Fruit fly (Drosophila melanogaster) whole organism, embryonic: ENCODE results near the gene Cht5.

Experiments used
- B-H1 ChIP-seq: fragments of 200-800 bp; sonication (Bioruptor generic); IDR thresholded peaks from 3 replicates; pipeline ENCODE4 v1.3.6; 2022; ENCODE audit warnings: missing biosample characterization, missing genetic modification characterization
- B-H2 ChIP-seq: fragments of 200-800 bp; sonication (Bioruptor generic); optimal IDR thresholded peaks from 2 replicates; lab custom pipeline; 2018; ENCODE audit warnings: missing biosample characterization, mild to moderate bottlenecking, missing genetic modification characterization
- Bdp1 ChIP-seq: fragments of 200-800 bp; sonication (Bioruptor generic); optimal IDR thresholded peaks from 3 replicates; lab custom pipeline; 2016; ENCODE audit warnings: missing biosample characterization, missing genetic modification characterization
- CG10209 ChIP-seq: fragments of 200-800 bp; sonication (Bioruptor generic); optimal IDR thresholded peaks from 3 replicates; lab custom pipeline; 2017; ENCODE audit warnings: missing biosample characterization, mild to moderate bottlenecking, missing genetic modification characterization, missing genetic modification reagents
- CG10321 ChIP-seq: fragments of 200-800 bp; sonication (Bioruptor generic); IDR thresholded peaks from 2 replicates; pipeline ENCODE4 v1.3.6; 2022; ENCODE audit warnings: missing biosample characterization, missing genetic modification characterization
- CG10462 ChIP-seq: fragments of 200-800 bp; sonication (Bioruptor generic); optimal IDR thresholded peaks from 2 replicates; lab custom pipeline; 2016; ENCODE audit warnings: missing biosample characterization, missing genetic modification characterization
- CG11504 ChIP-seq: fragments of 200-800 bp; sonication (Bioruptor generic); optimal IDR thresholded peaks from 3 replicates; lab custom pipeline; 2019; ENCODE audit warnings: missing biosample characterization, mild to moderate bottlenecking, missing genetic modification characterization, moderate library complexity
- CG11696 ChIP-seq: fragments of 200-800 bp; sonication (Bioruptor generic); IDR thresholded peaks from 2 replicates; pipeline ENCODE4 v1.3.6; 2022; ENCODE audit warnings: missing biosample characterization, missing genetic modification characterization
- CG12391 ChIP-seq: fragments of 200-800 bp; sonication (Bioruptor generic); optimal IDR thresholded peaks from 3 replicates; lab custom pipeline; 2018; ENCODE audit warnings: missing biosample characterization, mild to moderate bottlenecking, missing genetic modification characterization, moderate library complexity
- CG14014 ChIP-seq: fragments of 200-800 bp; sonication (Bioruptor generic); IDR thresholded peaks from 2 replicates; pipeline ENCODE4 v1.3.6; 2022; ENCODE audit warnings: missing biosample characterization, missing genetic modification characterization
- CG14710 ChIP-seq: fragments of 200-800 bp; sonication (Bioruptor generic); optimal IDR thresholded peaks from 3 replicates; lab custom pipeline; 2019; ENCODE audit warnings: missing biosample characterization, mild to moderate bottlenecking, missing genetic modification characterization, moderate library complexity
- CG1603 ChIP-seq: fragments of 200-800 bp; sonication (Bioruptor generic); optimal IDR thresholded peaks from 2 replicates; lab custom pipeline; 2019; ENCODE audit warnings: missing biosample characterization, mild to moderate bottlenecking, missing genetic modification characterization, moderate library complexity
- CG18764 ChIP-seq: fragments of 200-800 bp; sonication (Bioruptor generic); optimal IDR thresholded peaks from 3 replicates; lab custom pipeline; 2016; ENCODE audit warnings: missing biosample characterization, missing genetic modification characterization
- CG31224 ChIP-seq: fragments of 200-800 bp; sonication (Bioruptor generic); IDR thresholded peaks from 2 replicates; pipeline ENCODE4 v1.3.6; 2022; ENCODE audit warnings: missing biosample characterization, missing genetic modification characterization
- CG6272 ChIP-seq: fragments of 200-800 bp; sonication (Bioruptor generic); IDR thresholded peaks from 2 replicates; pipeline ENCODE4 v1.3.6; 2022; ENCODE audit warnings: missing biosample characterization, missing genetic modification characterization
- CG6654 ChIP-seq: fragments of 200-800 bp; sonication (Bioruptor generic); optimal IDR thresholded peaks from 2 replicates; lab custom pipeline; 2017; ENCODE audit warnings: missing biosample characterization, mild to moderate bottlenecking, missing genetic modification characterization
- CG6683 ChIP-seq: fragments of 200-800 bp; sonication (Bioruptor generic); optimal IDR thresholded peaks from 2 replicates; lab custom pipeline; 2017; ENCODE audit warnings: missing biosample characterization, mild to moderate bottlenecking, missing genetic modification characterization, missing genetic modification reagents
- CG7786 ChIP-seq: fragments of 200-800 bp; sonication (Bioruptor generic); optimal IDR thresholded peaks from 2 replicates; lab custom pipeline; 2016; ENCODE audit warnings: missing biosample characterization, missing genetic modification characterization
- CG9817 ChIP-seq: fragments of 200-800 bp; sonication (Bioruptor generic); optimal IDR thresholded peaks from 2 replicates; lab custom pipeline; 2018; ENCODE audit warnings: missing biosample characterization, mild to moderate bottlenecking, missing genetic modification characterization, moderate library complexity
- CTCF ChIP-seq: fragments of 200-800 bp; sonication (Bioruptor generic); optimal IDR thresholded peaks from 2 replicates; lab custom pipeline; 2017; ENCODE audit warnings: missing biosample characterization, mild to moderate bottlenecking, missing genetic modification characterization, moderate library complexity
- CrebB ChIP-seq: fragments of 200-800 bp; sonication (Bioruptor generic); optimal IDR thresholded peaks from 3 replicates; lab custom pipeline; 2018; ENCODE audit warnings: missing biosample characterization, mild to moderate bottlenecking, missing genetic modification characterization
- D19B ChIP-seq: fragments of 200-800 bp; sonication (Bioruptor generic); optimal IDR thresholded peaks from 2 replicates; lab custom pipeline; 2017; ENCODE audit warnings: missing biosample characterization, mild to moderate bottlenecking, missing genetic modification characterization
- Dbx ChIP-seq: fragments of 200-800 bp; sonication (Bioruptor generic); IDR thresholded peaks from 3 replicates; pipeline ENCODE4 v1.3.6; 2022; ENCODE audit warnings: missing biosample characterization, missing genetic modification characterization
- Dfd ChIP-seq, 2 experiments: fragments of >200 bp; optimal IDR thresholded peaks; 2 replicates each; lab custom pipeline; 2017; ENCODE audit warnings: missing biosample characterization in 2 of 2, missing genetic modification characterization in 2 of 2
- ERR ChIP-seq: fragments of 200-800 bp; sonication (Bioruptor generic); optimal IDR thresholded peaks from 2 replicates; lab custom pipeline; 2016; ENCODE audit warnings: missing biosample characterization, missing genetic modification characterization
- Fer2 ChIP-seq: fragments of 200-800 bp; sonication (Bioruptor generic); optimal IDR thresholded peaks from 2 replicates; lab custom pipeline; 2018; ENCODE audit warnings: missing biosample characterization, mild to moderate bottlenecking, missing genetic modification characterization, moderate library complexity
- HLH4C ChIP-seq: fragments of 200-800 bp; sonication (Bioruptor generic); IDR thresholded peaks from 3 replicates; pipeline ENCODE4 v1.3.6; 2022; ENCODE audit warnings: missing biosample characterization, missing genetic modification characterization; ENCODE audit not compliant: partially characterized antibody
- Lpt ChIP-seq: fragments of >200 bp; optimal IDR thresholded peaks from 2 replicates; lab custom pipeline; 2018; ENCODE audit warnings: missing biosample characterization, missing genetic modification characterization
- Neu2 ChIP-seq: fragments of 200-800 bp; sonication (Bioruptor generic); optimal IDR thresholded peaks from 3 replicates; lab custom pipeline; 2016; ENCODE audit warnings: missing biosample characterization, missing genetic modification characterization, borderline replicate concordance
- NfI ChIP-seq: fragments of 200-800 bp; sonication (Bioruptor generic); optimal IDR thresholded peaks from 3 replicates; lab custom pipeline; 2018; ENCODE audit warnings: missing biosample characterization, mild to moderate bottlenecking, missing genetic modification characterization, moderate library complexity
- PHDP ChIP-seq: fragments of 200-800 bp; sonication (Bioruptor generic); optimal IDR thresholded peaks from 3 replicates; lab custom pipeline; 2018; ENCODE audit warnings: missing biosample characterization, mild to moderate bottlenecking, missing genetic modification characterization, moderate library complexity
- Rx ChIP-seq: fragments of 200-800 bp; sonication (Bioruptor generic); IDR thresholded peaks from 2 replicates; pipeline ENCODE4 v1.3.6; 2022; ENCODE audit warnings: missing biosample characterization, missing genetic modification characterization
- Sox100B ChIP-seq: fragments of 200-800 bp; sonication (Bioruptor generic); optimal IDR thresholded peaks from 3 replicates; lab custom pipeline; 2018; ENCODE audit warnings: missing biosample characterization, mild to moderate bottlenecking, missing genetic modification characterization
- Trl ChIP-seq, 3 experiments: fragments of >200 bp in 2 of 3; fragments of 200-800 bp in 1 of 3; sonication (Bioruptor generic) in 1 of 3; optimal IDR thresholded peaks; 2 replicates in 1 of 3; 3 replicates in 2 of 3; lab custom pipeline; 2016 to 2017; ENCODE audit warnings: missing biosample characterization in 1 of 3, missing genetic modification characterization in 1 of 3
- bbx ChIP-seq: fragments of 200-800 bp; sonication (Bioruptor generic); IDR thresholded peaks from 2 replicates; pipeline ENCODE4 v1.3.6; 2022; ENCODE audit warnings: missing biosample characterization, missing genetic modification characterization; ENCODE audit not compliant: partially characterized antibody
- cg ChIP-seq: fragments of 200-800 bp; sonication (Bioruptor generic); optimal IDR thresholded peaks from 3 replicates; lab custom pipeline; 2019; ENCODE audit warnings: missing biosample characterization, mild to moderate bottlenecking, missing genetic modification characterization, moderate library complexity
- crp ChIP-seq, 2 experiments: fragments of 200-800 bp; sonication (Bioruptor generic); optimal IDR thresholded peaks; 2 replicates in 1 of 2; 3 replicates in 1 of 2; lab custom pipeline; 2017; ENCODE audit warnings: missing biosample characterization in 2 of 2, missing genetic modification characterization in 2 of 2, mild to moderate bottlenecking in 1 of 2, moderate library complexity in 1 of 2
- dpn ChIP-seq, 2 experiments: fragments of 200-800 bp; sonication (Bioruptor generic); optimal IDR thresholded peaks; 3 replicates each; lab custom pipeline; 2016; ENCODE audit warnings: missing biosample characterization in 2 of 2, missing genetic modification characterization in 2 of 2
- fu2 ChIP-seq: fragments of 200-800 bp; sonication (Bioruptor generic); optimal IDR thresholded peaks from 2 replicates; lab custom pipeline; 2016; ENCODE audit warnings: missing biosample characterization, missing genetic modification characterization
- gsb ChIP-seq: fragments of 200-800 bp; sonication (Bioruptor generic); IDR thresholded peaks from 2 replicates; pipeline ENCODE4 v1.3.6; 2022; ENCODE audit warnings: missing biosample characterization, missing genetic modification characterization
- ind ChIP-seq: fragments of 200-800 bp; sonication (Bioruptor generic); optimal IDR thresholded peaks from 3 replicates; lab custom pipeline; 2016; ENCODE audit warnings: missing biosample characterization, missing genetic modification characterization
- kay ChIP-seq: fragments of 200-800 bp; sonication (Bioruptor generic); optimal IDR thresholded peaks from 2 replicates; lab custom pipeline; 2016; ENCODE audit warnings: missing biosample characterization, missing genetic modification characterization
- lab ChIP-seq: fragments of 200-800 bp; sonication (Bioruptor generic); optimal IDR thresholded peaks from 3 replicates; lab custom pipeline; 2017; ENCODE audit warnings: missing biosample characterization, missing genetic modification characterization, mild to moderate bottlenecking, moderate library complexity, missing genetic modification reagents
- luna ChIP-seq: fragments of 200-800 bp; sonication (Bioruptor generic); optimal IDR thresholded peaks from 2 replicates; lab custom pipeline; 2016; ENCODE audit warnings: missing biosample characterization, missing genetic modification characterization
- salm ChIP-seq: fragments of 200-800 bp; sonication (Bioruptor generic); optimal IDR thresholded peaks from 2 replicates; lab custom pipeline; 2018; ENCODE audit warnings: missing biosample characterization, mild to moderate bottlenecking, missing genetic modification characterization
- sd ChIP-seq: fragments of 200-800 bp; sonication (Bioruptor generic); optimal IDR thresholded peaks from 3 replicates; lab custom pipeline; 2018; ENCODE audit warnings: missing biosample characterization, mild to moderate bottlenecking, missing genetic modification characterization, moderate library complexity
- sens-2 ChIP-seq: fragments of 200-800 bp; sonication (Bioruptor generic); IDR thresholded peaks from 2 replicates; pipeline ENCODE4 v1.3.6; 2022; ENCODE audit warnings: missing biosample characterization, missing genetic modification characterization
- sr ChIP-seq: fragments of 200-800 bp; sonication (Bioruptor generic); IDR thresholded peaks from 3 replicates; pipeline ENCODE4 v1.3.6; 2022; ENCODE audit warnings: missing biosample characterization, missing genetic modification characterization
- vfl ChIP-seq: fragments of 200-800 bp; sonication (Bioruptor generic); optimal IDR thresholded peaks from 2 replicates; lab custom pipeline; 2016; ENCODE audit warnings: missing biosample characterization, missing genetic modification characterization
- wek ChIP-seq: fragments of 200-800 bp; sonication (Bioruptor generic); optimal IDR thresholded peaks from 3 replicates; lab custom pipeline; 2018; ENCODE audit warnings: missing biosample characterization, mild to moderate bottlenecking, missing genetic modification characterization, moderate library complexity

The Cht5 gene

DNA sequence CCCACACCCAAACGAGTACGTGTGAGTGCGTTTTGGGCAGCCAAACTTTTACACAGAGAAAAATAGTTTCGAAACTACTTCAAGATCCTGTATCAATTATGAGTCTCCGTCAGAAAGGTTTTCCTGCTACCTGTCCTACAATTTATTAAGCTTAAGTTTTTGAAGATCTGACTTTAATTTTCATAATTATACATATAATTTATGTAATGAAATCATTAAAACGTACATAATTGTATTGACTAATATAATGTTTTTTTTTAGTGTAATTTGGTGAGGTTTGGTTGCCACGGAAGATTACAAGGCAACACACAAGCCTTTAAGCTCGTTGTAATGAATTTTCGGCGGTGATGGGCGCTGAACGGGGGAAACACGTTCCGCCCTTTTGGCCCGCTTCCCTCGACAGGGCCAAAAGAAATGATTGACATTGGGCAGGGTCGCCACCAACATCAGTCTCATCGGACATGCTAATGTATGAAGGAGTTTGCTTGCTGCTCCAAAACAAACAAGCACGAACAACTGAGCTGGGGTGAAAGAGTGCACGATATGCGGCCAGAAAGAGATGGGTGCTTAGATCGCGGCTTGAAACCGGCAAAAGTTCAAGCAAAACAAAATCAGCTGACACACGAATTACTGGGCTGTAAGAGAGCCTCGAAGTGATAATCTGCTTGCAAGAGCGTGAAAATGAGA, 26.8 kb downstream of the Cht5 start (continued):
- TF ChIP-seq NfI (GFP tag; lab: Kevin White, UChicago) (peak; percentile 31), Dbx (GFP tag; lab: Robert Waterston, UW) (no peak), CG11696 (0 out of 2 replicates have a peak, but pooled peaks have one; percentile 25), CrebB (tag; lab: Kevin White, UChicago) (no peak), gsb (GFP tag; lab: Robert Waterston, UW) (no peak), CG12391 (tag; lab: Kevin White, UChicago) (peak; percentile 79), sr (GFP tag; lab: Robert Waterston, UW) (no peak), Bdp1 (GFP tag; lab: Kevin White, UChicago) (no peak), CG6683 (GFP tag; lab: Kevin White, UChicago) (no peak), Sox100B (GFP tag; lab: Kevin White, UChicago) (peak; percentile 69), Lpt (GFP tag; lab: Kevin White, UChicago) (no peak), Neu2 (GFP tag; lab: Kevin White, UChicago) (no peak), HLH4C (GFP tag; lab: Robert Waterston, UW) (no peak), crp (GFP tag; optimal IDR thresholded peaks at IDR 0.05; lab: Kevin White, UChicago) (no peak), CG10321 (no peak), CG14014 (GFP tag; lab: Robert Waterston, UW) (no peak), dpn (GFP tag; optimal IDR thresholded peaks at IDR 0.05; lab: Kevin White, UChicago) (peak in 1 of 2 experiments; percentile 62), sens-2 (GFP tag; lab: Robert Waterston, UW) (no peak), CG6272 (GFP tag; lab: Robert Waterston, UW) (no peak), Dfd (GFP tag; optimal IDR thresholded peaks at IDR 0.05; lab: Kevin White, UChicago) (no peak), wek (GFP tag; lab: Kevin White, UChicago) (no peak), vfl (GFP tag; lab: Kevin White, UChicago) (no peak), luna (GFP tag; lab: Kevin White, UChicago) (no peak), CG1603 (tag; lab: Kevin White, UChicago) (peak; percentile 46), CG10209 (peak; percentile 63), sd (no peak), CG7786 (GFP tag; lab: Kevin White, UChicago) (no peak), CG9817 (tag; lab: Kevin White, UChicago) (peak; percentile 33), B-H2 (GFP tag; lab: Kevin White, UChicago) (no peak), B-H1 (GFP tag; lab: Robert Waterston, UW) (peak; percentile 28; the same call in 2 of the 3 replicates), fu2 (GFP tag; lab: Kevin White, UChicago) (no peak), D19B (GFP tag; lab: Kevin White, UChicago) (no peak), Fer2 (tag; lab: Kevin White, UChicago) (no peak), CG31224 (no peak), ind (peak; percentile 51), cg (GFP tag; lab: Kevin White, UChicago) (no peak), CG6654 (GFP tag; lab: Kevin White, UChicago) (no peak), lab (GFP tag; lab: Kevin White, UChicago) (peak; percentile 59), PHDP (tag; lab: Kevin White, UChicago) (peak; percentile 81), ERR (GFP tag; lab: Kevin White, UChicago) (no peak), CG11504 (tag; lab: Kevin White, UChicago) (peak; percentile 81), Trl (optimal IDR thresholded peaks at IDR 0.05; lab: Kevin White, UChicago) (no peak), Trl (GFP tag; optimal IDR thresholded peaks at IDR 0.05; lab: Kevin White, UChicago) (no peak), Rx (GFP tag; lab: Robert Waterston, UW) (peak; percentile 33; the same call in 1 of the 2 replicates), CTCF (no peak), CG10462 (GFP tag; lab: Kevin White, UChicago) (peak; percentile 54), kay (GFP tag; lab: Kevin White, UChicago) (no peak), bbx (no peak), CG14710 (tag; lab: Kevin White, UChicago) (peak; percentile 73), salm (tag; lab: Kevin White, UChicago) (peak; percentile 57), CG18764 (GFP tag; lab: Kevin White, UChicago) (peak; percentile 33)
